Worm (Caenorhabditis elegans): ENCODE measurements around the gene clp-2.

ce11 chrIII:4699922-4700321 lies 3.9 kb downstream of the clp-2 start, which contains the start of gene sel-13:
- no peak for TF ChIP-seq flt-1 (GFP tag; IDR thresholded peaks at IDR 0.05)
- TF ChIP-seq tra-4 (tag; optimal IDR thresholded peaks at IDR 0.05) = no peak
- no peak for TF ChIP-seq hmg-4 (GFP tag; optimal IDR thresholded peaks at IDR 0.05)
- TF ChIP-seq ama-1 (optimal IDR thresholded peaks at IDR 0.05) = no peak
- no peak for TF ChIP-seq ceh-13 (GFP tag; optimal IDR thresholded peaks at IDR 0.05)
- TF ChIP-seq tbx-11 (GFP tag; IDR thresholded peaks at IDR 0.05) = no peak
- no peak for TF ChIP-seq B0310.2 (tag; optimal IDR thresholded peaks at IDR 0.05)
- TF ChIP-seq hmbx-1 (tag; optimal IDR thresholded peaks at IDR 0.05) = no peak
- TF ChIP-seq ets-7 (tag; optimal IDR thresholded peaks at IDR 0.05) = no peak
- TF ChIP-seq pes-1 (GFP tag; IDR thresholded peaks at IDR 0.05) = no peak
- no peak for TF ChIP-seq tbx-37 (GFP tag; conservative IDR thresholded peaks at IDR 0.05)
- TF ChIP-seq aly-1 (tag; optimal IDR thresholded peaks at IDR 0.05) = no peak
- TF ChIP-seq ceh-36 (tag; optimal IDR thresholded peaks at IDR 0.05) = no peak
- no peak for TF ChIP-seq scrt-1 (GFP tag; IDR thresholded peaks at IDR 0.05)
